Fruit fly (Drosophila melanogaster): ENCODE data around the gene lush.

lush gene

dm6 chr3L:19598369-19599148, 7.3 kb downstream of the lush start, which contains the start of the genes ash1 and Taf6 (continued):
- TF ChIP-seq nerfin-2 (GFP tag; IDR thresholded peaks at IDR 0.05; ENCODE audit: partially characterized antibody) (no peak), PHDP (tag; optimal IDR thresholded peaks at IDR 0.05) (no peak), CG12769 (tag; optimal IDR thresholded peaks at IDR 0.05) (no peak), CG10321 (GFP tag; IDR thresholded peaks at IDR 0.05) (no peak), CG16863 (GFP tag; optimal IDR thresholded peaks at IDR 0.05) (no peak), CG11247 (GFP tag; IDR thresholded peaks at IDR 0.05) (no peak), CG7271 (tag; optimal IDR thresholded peaks at IDR 0.05) (no peak), nerfin-1 (tag; optimal IDR thresholded peaks at IDR 0.05) (peak; percentile 90), CG3065 (GFP tag; optimal IDR thresholded peaks at IDR 0.05) (no peak), Hmr (GFP tag; optimal IDR thresholded peaks at IDR 0.05) (no peak), ac (GFP tag; optimal IDR thresholded peaks at IDR 0.05) (no peak), CrebB (tag; optimal IDR thresholded peaks at IDR 0.05) (no peak), CG10565 (GFP tag; optimal IDR thresholded peaks at IDR 0.05) (no peak), corto (GFP tag; optimal IDR thresholded peaks at IDR 0.05) (no peak), insv (GFP tag; optimal IDR thresholded peaks at IDR 0.05) (no peak), Lim3 (GFP tag; IDR thresholded peaks at IDR 0.05) (no peak), NFAT (GFP tag; IDR thresholded peaks at IDR 0.05) (no peak), CG17912 (GFP tag; optimal IDR thresholded peaks at IDR 0.05) (no peak), CG12299 (tag; optimal IDR thresholded peaks at IDR 0.05) (no peak), CG8924 (tag; optimal IDR thresholded peaks at IDR 0.05) (peak; percentile 57), chm (GFP tag; IDR thresholded peaks at IDR 0.05) (no peak), crol (GFP tag; IDR thresholded peaks at IDR 0.05) (no peak), CG4424 (GFP tag; optimal IDR thresholded peaks at IDR 0.05) (no peak), dpn (GFP tag; optimal IDR thresholded peaks at IDR 0.05) (peak in 1 of 2 experiments; percentile 26), CG17328 (GFP tag; IDR thresholded peaks at IDR 0.05) (no peak), Chrac-16 (GFP tag; optimal IDR thresholded peaks at IDR 0.05) (no peak), nom (GFP tag; optimal IDR thresholded peaks at IDR 0.05) (no peak), dati (GFP tag; IDR thresholded peaks at IDR 0.05) (no peak), CG3726 (GFP tag; IDR thresholded peaks at IDR 0.05) (no peak), hbn (GFP tag; IDR thresholded peaks at IDR 0.05; ENCODE audit: partially characterized antibody) (peak; percentile 55; the same call in 1 of the 2 replicates), CG2116 (GFP tag; optimal IDR thresholded peaks at IDR 0.05) (peak; percentile 44), CG17186 (GFP tag; optimal IDR thresholded peaks at IDR 0.05) (no peak), tx (GFP tag; optimal IDR thresholded peaks at IDR 0.05) (no peak), pita (GFP tag; optimal IDR thresholded peaks at IDR 0.05) (no peak), jumu (GFP tag; optimal IDR thresholded peaks at IDR 0.05) (no peak), CG14050 (GFP tag; IDR thresholded peaks at IDR 0.05) (no peak), dysf (GFP tag; IDR thresholded peaks at IDR 0.05) (no peak), Dad (GFP tag; optimal IDR thresholded peaks at IDR 0.05) (no peak), ato (GFP tag; IDR thresholded peaks at IDR 0.05; ENCODE audit: partially characterized antibody) (no peak), cato (GFP tag; optimal IDR thresholded peaks at IDR 0.05; ENCODE audit: borderline replicate concordance) (no peak), fd96Cb (tag; optimal IDR thresholded peaks at IDR 0.05) (no peak), gem (tag; optimal IDR thresholded peaks at IDR 0.05) (no peak), ems (GFP tag; optimal IDR thresholded peaks at IDR 0.05) (no peak), danr (GFP tag; IDR thresholded peaks at IDR 0.05) (no peak), bbx (GFP tag; IDR thresholded peaks at IDR 0.05; ENCODE audit: partially characterized antibody) (0 out of 2 replicates have a peak, but pooled peaks have one; percentile 20), sim (GFP tag; IDR thresholded peaks at IDR 0.05) (no peak), CG42726 (GFP tag; IDR thresholded peaks at IDR 0.05; ENCODE audit: partially characterized antibody) (no peak), D19B (GFP tag; optimal IDR thresholded peaks at IDR 0.05) (no peak), emc (GFP tag; optimal IDR thresholded peaks at IDR 0.05) (no peak)
